Fruit fly (Drosophila melanogaster) whole organism, embryonic: ENCODE measurements around the gene Arpc1.

Experiments used
- B-H1 ChIP-seq: fragments of 200-800 bp; sonication (Bioruptor generic); IDR thresholded peaks from 3 replicates; pipeline ENCODE4 v1.3.6; 2022; ENCODE audit warnings: missing biosample characterization, missing genetic modification characterization
- CG11398 ChIP-seq: fragments of 200-800 bp; sonication (Bioruptor generic); optimal IDR thresholded peaks from 2 replicates; lab custom pipeline; 2016; ENCODE audit warnings: missing biosample characterization, missing genetic modification characterization
- CG11456 ChIP-seq: fragments of 200-800 bp; sonication (Bioruptor generic); IDR thresholded peaks from 3 replicates; pipeline ENCODE4 v1.3.6; 2022; ENCODE audit warnings: missing biosample characterization, missing genetic modification characterization
- CG12236 ChIP-seq: fragments of 200-800 bp; sonication (Bioruptor generic); optimal IDR thresholded peaks from 2 replicates; lab custom pipeline; 2016; ENCODE audit warnings: missing biosample characterization, missing genetic modification characterization
- CG12659 ChIP-seq: fragments of 200-800 bp; sonication (Bioruptor generic); optimal IDR thresholded peaks from 3 replicates; lab custom pipeline; 2017; ENCODE audit warnings: mild to moderate bottlenecking, missing biosample characterization, missing genetic modification reagents, missing genetic modification characterization
- CG13624 ChIP-seq: fragments of 200-800 bp; sonication (Bioruptor generic); optimal IDR thresholded peaks from 2 replicates; lab custom pipeline; 2016; ENCODE audit warnings: missing biosample characterization, missing genetic modification characterization
- CG15011 ChIP-seq: fragments of 200-800 bp; sonication (Bioruptor generic); optimal IDR thresholded peaks from 3 replicates; lab custom pipeline; 2018; ENCODE audit warnings: missing biosample characterization, mild to moderate bottlenecking, missing genetic modification characterization
- CG17829 ChIP-seq: fragments of 200-800 bp; optimal IDR thresholded peaks from 2 replicates; lab custom pipeline; 2019; ENCODE audit warnings: missing biosample characterization, mild to moderate bottlenecking, missing genetic modification characterization, moderate library complexity
- CG17912 ChIP-seq: fragments of 200-800 bp; sonication (Bioruptor generic); optimal IDR thresholded peaks from 2 replicates; lab custom pipeline; 2018; ENCODE audit warnings: missing biosample characterization, mild to moderate bottlenecking, missing genetic modification characterization
- CG30431 ChIP-seq: fragments of 200-800 bp; sonication (Bioruptor generic); optimal IDR thresholded peaks from 2 replicates; lab custom pipeline; 2017; ENCODE audit warnings: missing biosample characterization, missing genetic modification characterization
- CG32772 ChIP-seq: fragments of 200-800 bp; sonication (Bioruptor generic); IDR thresholded peaks from 2 replicates; pipeline ENCODE4 v1.3.6; 2022; ENCODE audit warnings: missing biosample characterization, missing genetic modification characterization
- CG3407 ChIP-seq: fragments of 200-800 bp; sonication (Bioruptor generic); optimal IDR thresholded peaks from 2 replicates; lab custom pipeline; 2018; ENCODE audit warnings: missing biosample characterization, mild to moderate bottlenecking, missing genetic modification characterization
- CG4424 ChIP-seq: fragments of 200-800 bp; sonication (Bioruptor generic); optimal IDR thresholded peaks from 3 replicates; lab custom pipeline; 2016; ENCODE audit warnings: missing biosample characterization, missing genetic modification characterization
- CG6254 ChIP-seq: fragments of 200-800 bp; sonication (Bioruptor generic); optimal IDR thresholded peaks from 3 replicates; lab custom pipeline; 2017; ENCODE audit warnings: mild to moderate bottlenecking, missing biosample characterization, missing genetic modification reagents, missing genetic modification characterization
- CG7839 ChIP-seq: fragments of 200-800 bp; sonication (Bioruptor generic); optimal IDR thresholded peaks from 3 replicates; lab custom pipeline; 2018; ENCODE audit warnings: missing biosample characterization, mild to moderate bottlenecking, missing genetic modification characterization, moderate library complexity
- CG8290 ChIP-seq, 3 experiments: fragments of 200-800 bp; sonication (Bioruptor generic); optimal IDR thresholded peaks; 2 replicates each; lab custom pipeline; 2016 to 2019; ENCODE audit warnings: missing biosample characterization in 3 of 3, missing genetic modification characterization in 3 of 3, mild to moderate bottlenecking in 2 of 3, moderate library complexity in 1 of 3
- CG8478 ChIP-seq: fragments of >200 bp; optimal IDR thresholded peaks from 2 replicates; lab custom pipeline; 2018
- CG8765 ChIP-seq: fragments of 200-800 bp; sonication (Bioruptor generic); IDR thresholded peaks from 2 replicates; pipeline ENCODE4 v1.3.6; 2022; ENCODE audit warnings: missing biosample characterization, missing genetic modification characterization
- CG9215 ChIP-seq: fragments of 200-800 bp; sonication (Bioruptor generic); IDR thresholded peaks from 2 replicates; pipeline ENCODE4 v1.3.6; 2022; ENCODE audit warnings: missing biosample characterization, missing genetic modification characterization
- CG9797 ChIP-seq: fragments of 200-800 bp; sonication (Bioruptor generic); optimal IDR thresholded peaks from 3 replicates; lab custom pipeline; 2018; ENCODE audit warnings: missing biosample characterization, mild to moderate bottlenecking, missing genetic modification characterization
- D19A ChIP-seq: fragments of 200-800 bp; optimal IDR thresholded peaks from 3 replicates; lab custom pipeline; 2019; ENCODE audit warnings: missing biosample characterization, mild to moderate bottlenecking, missing genetic modification characterization, moderate library complexity
- Dad ChIP-seq: fragments of 200-800 bp; sonication (Bioruptor generic); optimal IDR thresholded peaks from 3 replicates; lab custom pipeline; 2016; ENCODE audit warnings: missing biosample characterization, missing genetic modification characterization
- Dref ChIP-seq: fragments of 200-800 bp; sonication (Bioruptor generic); IDR thresholded peaks from 2 replicates; pipeline ENCODE4 v1.3.6; 2022; ENCODE audit warnings: missing biosample characterization, missing genetic modification characterization
- E2f2 ChIP-seq: fragments of 200-800 bp; sonication (Bioruptor generic); IDR thresholded peaks from 2 replicates; pipeline ENCODE4 v1.3.6; 2022; ENCODE audit warnings: missing biosample characterization, missing genetic modification characterization
- Hand ChIP-seq: fragments of 200-800 bp; sonication (Bioruptor generic); optimal IDR thresholded peaks from 2 replicates; lab custom pipeline; 2017; ENCODE audit warnings: mild to moderate bottlenecking, missing biosample characterization, missing genetic modification reagents, missing genetic modification characterization
- Mad ChIP-seq: fragments of 200-800 bp; sonication (Bioruptor generic); optimal IDR thresholded peaks from 2 replicates; lab custom pipeline; 2016; ENCODE audit warnings: missing biosample characterization, missing genetic modification characterization
- Med ChIP-seq: fragments of 200-800 bp; sonication (Bioruptor generic); peaks from one replicate; lab custom pipeline; 2016; ENCODE audit warnings: missing biosample characterization, missing genetic modification characterization, mild to moderate bottlenecking, inconsistent platforms, moderate library complexity
- Myb ChIP-seq: fragments of 200-800 bp; sonication (Bioruptor generic); optimal IDR thresholded peaks from 2 replicates; lab custom pipeline; 2016; ENCODE audit warnings: missing biosample characterization, missing genetic modification characterization
- NK7.1 ChIP-seq: fragments of 200-800 bp; sonication (Bioruptor generic); optimal IDR thresholded peaks from 3 replicates; lab custom pipeline; 2016; ENCODE audit warnings: missing biosample characterization, missing genetic modification characterization
- Nf-YA ChIP-seq: fragments of 200-800 bp; sonication (Bioruptor generic); IDR thresholded peaks from 2 replicates; pipeline ENCODE4 v1.3.6; 2022; ENCODE audit warnings: missing biosample characterization, missing genetic modification characterization
- Pdp1 ChIP-seq, 2 experiments: fragments of 200-800 bp; sonication (Bioruptor generic); optimal IDR thresholded peaks; 3 replicates each; lab custom pipeline; 2016; ENCODE audit warnings: missing biosample characterization in 2 of 2, missing genetic modification characterization in 2 of 2, mild to moderate bottlenecking in 1 of 2, moderate library complexity in 1 of 2
- Rfx ChIP-seq: fragments of 200-800 bp; sonication (Bioruptor generic); IDR thresholded peaks from 2 replicates; pipeline ENCODE4 v1.3.6; 2022; ENCODE audit warnings: missing biosample characterization, missing genetic modification characterization
- Side ChIP-seq: fragments of 200-800 bp; sonication (Bioruptor generic); optimal IDR thresholded peaks from 2 replicates; lab custom pipeline; 2016; ENCODE audit warnings: missing biosample characterization, missing genetic modification characterization
- btn ChIP-seq: fragments of 200-800 bp; sonication (Bioruptor generic); optimal IDR thresholded peaks from 2 replicates; lab custom pipeline; 2016; ENCODE audit warnings: missing biosample characterization, missing genetic modification characterization
- cg ChIP-seq: fragments of 200-800 bp; sonication (Bioruptor generic); optimal IDR thresholded peaks from 3 replicates; lab custom pipeline; 2019; ENCODE audit warnings: missing biosample characterization, mild to moderate bottlenecking, missing genetic modification characterization, moderate library complexity
- dimm ChIP-seq: fragments of 200-800 bp; sonication (Bioruptor generic); IDR thresholded peaks from 2 replicates; pipeline ENCODE4 v1.3.6; 2022; ENCODE audit warnings: missing biosample characterization, missing genetic modification characterization
- dmrt11E ChIP-seq: fragments of 200-800 bp; sonication (Bioruptor generic); optimal IDR thresholded peaks from 3 replicates; lab custom pipeline; 2018; ENCODE audit warnings: missing biosample characterization, mild to moderate bottlenecking, missing genetic modification characterization, moderate library complexity
- dmrt99B ChIP-seq: fragments of 200-800 bp; sonication (Bioruptor generic); optimal IDR thresholded peaks from 2 replicates; lab custom pipeline; 2018; ENCODE audit warnings: missing biosample characterization, mild to moderate bottlenecking, missing genetic modification characterization, moderate library complexity
- ems ChIP-seq: fragments of 200-800 bp; sonication (Bioruptor generic); optimal IDR thresholded peaks from 3 replicates; lab custom pipeline; 2016; ENCODE audit warnings: missing biosample characterization, missing genetic modification characterization
- fru ChIP-seq: fragments of >200 bp; optimal IDR thresholded peaks from 2 replicates; lab custom pipeline; 2017
- grau ChIP-seq: fragments of 200-800 bp; optimal IDR thresholded peaks from 3 replicates; lab custom pipeline; 2019; ENCODE audit warnings: missing biosample characterization, mild to moderate bottlenecking, missing genetic modification characterization, moderate library complexity
- inv ChIP-seq: fragments of 200-800 bp; sonication (Bioruptor generic); IDR thresholded peaks from 2 replicates; pipeline ENCODE4 v1.3.6; 2022; ENCODE audit warnings: missing biosample characterization, missing genetic modification characterization; ENCODE audit not compliant: partially characterized antibody
- onecut ChIP-seq: fragments of 200-800 bp; sonication (Bioruptor generic); IDR thresholded peaks from 2 replicates; pipeline ENCODE4 v1.3.6; 2022; ENCODE audit warnings: missing biosample characterization, missing genetic modification characterization
- p53 ChIP-seq: fragments of 200-800 bp; sonication (Bioruptor generic); optimal IDR thresholded peaks from 2 replicates; lab custom pipeline; 2016; ENCODE audit warnings: missing biosample characterization, missing genetic modification characterization
- peb ChIP-seq: fragments of 200-800 bp; sonication (Bioruptor generic); IDR thresholded peaks from 2 replicates; pipeline ENCODE4 v1.3.6; 2022; ENCODE audit warnings: missing biosample characterization, missing genetic modification characterization
- pum ChIP-seq: fragments of 200-800 bp; sonication (Bioruptor generic); optimal IDR thresholded peaks from 2 replicates; lab custom pipeline; 2016; ENCODE audit warnings: missing biosample characterization, missing genetic modification characterization
- sd ChIP-seq: fragments of 200-800 bp; sonication (Bioruptor generic); optimal IDR thresholded peaks from 3 replicates; lab custom pipeline; 2018; ENCODE audit warnings: missing biosample characterization, mild to moderate bottlenecking, missing genetic modification characterization, moderate library complexity
- seq ChIP-seq: fragments of 200-800 bp; sonication (Bioruptor generic); IDR thresholded peaks from 2 replicates; pipeline ENCODE4 v1.3.6; 2022; ENCODE audit warnings: missing biosample characterization, missing genetic modification characterization
- unc-4 ChIP-seq: fragments of 200-800 bp; sonication (Bioruptor generic); IDR thresholded peaks from 2 replicates; pipeline ENCODE4 v1.3.6; 2022; ENCODE audit warnings: missing biosample characterization, missing genetic modification characterization; ENCODE audit not compliant: partially characterized antibody
- usp ChIP-seq: fragments of >200 bp; optimal IDR thresholded peaks from 2 replicates; lab custom pipeline; 2017; ENCODE audit warnings: missing biosample characterization, missing genetic modification characterization

Arpc1 gene

DNA sequence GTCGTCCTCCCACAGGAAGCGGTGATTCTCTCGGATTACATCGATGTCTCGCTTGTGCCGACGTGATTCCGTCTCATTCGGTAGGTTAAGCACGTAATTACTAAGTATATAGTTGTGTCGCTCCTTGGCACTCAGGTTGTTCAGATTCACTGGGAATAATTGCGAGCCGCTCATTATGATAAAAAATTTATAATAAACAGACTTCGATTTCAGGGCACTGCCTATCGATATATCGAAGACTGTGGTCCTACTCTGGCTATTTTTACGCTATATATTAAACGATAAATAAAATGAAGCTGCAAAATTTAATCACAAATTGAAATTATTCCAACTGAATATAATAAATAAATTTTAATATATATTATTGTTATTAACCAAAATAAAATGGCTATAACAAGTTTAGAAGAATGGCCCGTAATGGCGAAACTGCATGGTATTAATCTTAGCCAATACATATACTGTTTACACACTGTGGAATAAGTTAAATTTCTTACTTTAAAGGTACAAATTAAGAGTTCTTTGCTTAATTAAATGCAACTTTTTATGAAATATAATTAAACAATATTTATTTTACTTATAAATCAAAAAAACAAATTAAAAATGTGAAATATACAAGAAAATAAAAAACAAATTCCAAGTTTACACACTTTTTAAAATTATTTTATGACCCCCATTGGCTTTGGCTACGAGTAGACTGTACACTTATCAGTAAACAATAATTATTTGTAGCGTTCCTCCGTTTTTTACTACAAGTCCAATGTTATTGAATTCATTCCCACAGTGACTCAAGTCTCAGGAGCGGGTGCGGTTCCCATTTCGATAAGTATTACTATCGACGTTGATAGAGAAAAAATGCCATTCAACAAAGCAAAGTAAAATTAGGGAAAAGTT lies 46.0 kb downstream of the Arpc1 start, which contains the start of gene Eato (continued):
- no peak; the same call in 1 of the 2 replicates for TF ChIP-seq Rfx (GFP tag; lab: Robert Waterston, UW)
- no peak for TF ChIP-seq usp (GFP tag; lab: Kevin White, UChicago)
- no peak for TF ChIP-seq Myb (GFP tag; lab: Kevin White, UChicago)
- no peak for TF ChIP-seq onecut (GFP tag; lab: Robert Waterston, UW)
- TF ChIP-seq seq: no peak
- TF ChIP-seq inv (GFP tag; lab: Robert Waterston, UW): peak; percentile 11
- TF ChIP-seq CG8290 (GFP tag; optimal IDR thresholded peaks at IDR 0.05; lab: Kevin White, UChicago): no peak
- TF ChIP-seq CG8290 (tag; optimal IDR thresholded peaks at IDR 0.05; lab: Kevin White, UChicago): no peak
- no peak for TF ChIP-seq fru (lab: Kevin White, UChicago)
- no peak for TF ChIP-seq CG8765
- TF ChIP-seq Dref (GFP tag; lab: Robert Waterston, UW): peak; percentile 77
- no peak for TF ChIP-seq btn
- no peak for TF ChIP-seq CG17912
- TF ChIP-seq CG9215 (GFP tag; lab: Robert Waterston, UW): peak; percentile 21; the same call in 1 of the 2 replicates
- no peak for TF ChIP-seq CG8478 (lab: Kevin White, UChicago)
- TF ChIP-seq CG30431: no peak
- no peak for TF ChIP-seq NK7.1
- peak; percentile 55 for TF ChIP-seq unc-4 (GFP tag; lab: Robert Waterston, UW)
- peak; percentile 77 for TF ChIP-seq Med (GFP tag; lab: Kevin White, UChicago)
- TF ChIP-seq D19A: no peak
- TF ChIP-seq peb (GFP tag; lab: Robert Waterston, UW): no peak
- TF ChIP-seq CG3407 (GFP tag; lab: Kevin White, UChicago): no peak
- no peak for TF ChIP-seq p53 (GFP tag; lab: Kevin White, UChicago)
- peak; percentile 8 for TF ChIP-seq grau (tag; lab: Kevin White, UChicago)
- no peak for TF ChIP-seq CG7839 (tag; lab: Kevin White, UChicago)
- no peak for TF ChIP-seq CG15011 (GFP tag; lab: Kevin White, UChicago)
- TF ChIP-seq pum: no peak
- TF ChIP-seq Dad (GFP tag; lab: Kevin White, UChicago): no peak
- no peak for TF ChIP-seq Hand
- TF ChIP-seq Pdp1 (GFP tag; optimal IDR thresholded peaks at IDR 0.05; lab: Kevin White, UChicago): no peak
- TF ChIP-seq CG4424 (GFP tag; lab: Kevin White, UChicago): no peak
- TF ChIP-seq CG13624 (GFP tag; lab: Kevin White, UChicago): no peak
- TF ChIP-seq CG11398 (GFP tag; lab: Kevin White, UChicago): no peak
- TF ChIP-seq CG32772 (GFP tag; lab: Robert Waterston, UW): no peak
- no peak for TF ChIP-seq Side (GFP tag; lab: Kevin White, UChicago)
- no peak for TF ChIP-seq CG12236 (GFP tag; lab: Kevin White, UChicago)
- no peak for TF ChIP-seq cg
- TF ChIP-seq Nf-YA (GFP tag; lab: Robert Waterston, UW): no peak
- peak; percentile 23 for TF ChIP-seq sd
- no peak for TF ChIP-seq CG17829
- no peak for TF ChIP-seq dimm (GFP tag; lab: Robert Waterston, UW)
- TF ChIP-seq CG9797: no peak
- TF ChIP-seq B-H1: no peak
- peak; percentile 5; the same call in 1 of the 3 replicates for TF ChIP-seq CG11456
- no peak for TF ChIP-seq Mad (GFP tag; lab: Kevin White, UChicago)
- no peak for TF ChIP-seq dmrt99B (tag; lab: Kevin White, UChicago)
- TF ChIP-seq CG12659 (GFP tag; lab: Kevin White, UChicago): peak; percentile 35
- 0 out of 2 replicates have a peak, but pooled peaks have one; percentile 6 for TF ChIP-seq E2f2 (GFP tag; lab: Robert Waterston, UW)
- TF ChIP-seq CG6254: no peak
- no peak for TF ChIP-seq dmrt11E (tag; lab: Kevin White, UChicago)
- TF ChIP-seq ems (GFP tag; lab: Kevin White, UChicago): no peak
